Fruit fly (Drosophila melanogaster): ENCODE data around the gene CG5078.

CG5078 gene

dm6 chr3L:20473021-20473799 lies 32.6 kb upstream of the CG5078 start, which contains the start of the genes CG32428 and CG5969 (continued):
- TF ChIP-seq Aef1 (GFP tag; IDR thresholded peaks at IDR 0.05), result peak; percentile 68
- TF ChIP-seq CG1024 (GFP tag; IDR thresholded peaks at IDR 0.05), result no peak
- TF ChIP-seq PHDP (tag; optimal IDR thresholded peaks at IDR 0.05), result peak; percentile 64
- peak; percentile 44; the same call in 1 of the 2 replicates for TF ChIP-seq Xrp1 (GFP tag; IDR thresholded peaks at IDR 0.05)
- TF ChIP-seq ftz-f1 (GFP tag; optimal IDR thresholded peaks at IDR 0.05), result peak; percentile 80
- no peak for TF ChIP-seq CG9609 (GFP tag; optimal IDR thresholded peaks at IDR 0.05)
- TF ChIP-seq kah (GFP tag; optimal IDR thresholded peaks at IDR 0.05), result no peak
- TF ChIP-seq Sox100B (GFP tag; optimal IDR thresholded peaks at IDR 0.05), result peak; percentile 52
- no peak for TF ChIP-seq CG8944 (GFP tag; optimal IDR thresholded peaks at IDR 0.05)
- no peak for TF ChIP-seq CG11723 (GFP tag; optimal IDR thresholded peaks at IDR 0.05)
- peak; percentile 39 for TF ChIP-seq Ets97D (GFP tag; optimal IDR thresholded peaks at IDR 0.05)
- no peak for TF ChIP-seq repo (GFP tag; optimal IDR thresholded peaks at IDR 0.05)
- peak; percentile 81 for TF ChIP-seq CG15479 (GFP tag; optimal IDR thresholded peaks at IDR 0.05)
- TF ChIP-seq Jarid2 (GFP tag; optimal IDR thresholded peaks at IDR 0.05), result peak; percentile 55
- peak; percentile 34 for TF ChIP-seq lilli (GFP tag; optimal IDR thresholded peaks at IDR 0.05)
- TF ChIP-seq CG4854 (GFP tag; optimal IDR thresholded peaks at IDR 0.05), result no peak
- no peak for TF ChIP-seq gcm2 (GFP tag; optimal IDR thresholded peaks at IDR 0.05)
- peak; percentile 70 for TF ChIP-seq CG9727 (GFP tag; optimal IDR thresholded peaks at IDR 0.05)
- TF ChIP-seq Ssrp (tag; optimal IDR thresholded peaks at IDR 0.05), result peak; percentile 28
- no peak for TF ChIP-seq peb (GFP tag; IDR thresholded peaks at IDR 0.05)
- no peak for TF ChIP-seq unc-4 (GFP tag; IDR thresholded peaks at IDR 0.05; ENCODE audit: partially characterized antibody)
- peak; percentile 73 for TF ChIP-seq Fer3 (tag; optimal IDR thresholded peaks at IDR 0.05)
- TF ChIP-seq CG30020 (tag; optimal IDR thresholded peaks at IDR 0.05), result peak; percentile 65
- TF ChIP-seq Nf-YC (tag; optimal IDR thresholded peaks at IDR 0.05), result peak; percentile 73
- no peak for TF ChIP-seq CG31365 (tag; optimal IDR thresholded peaks at IDR 0.05)
- no peak for TF ChIP-seq CG8290 (GFP tag; optimal IDR thresholded peaks at IDR 0.05)
- TF ChIP-seq CG8290 (tag; optimal IDR thresholded peaks at IDR 0.05), result peak in 1 of 2 experiments; percentile 58
- peak; percentile 13 for TF ChIP-seq CrebB (tag; optimal IDR thresholded peaks at IDR 0.05)
- TF ChIP-seq bsh (GFP tag; optimal IDR thresholded peaks at IDR 0.05), result peak in 1 of 2 experiments; percentile 35
- peak; percentile 9; the same call in 1 of the 2 replicates for TF ChIP-seq Atf6 (GFP tag; IDR thresholded peaks at IDR 0.05)
- peak; percentile 50; the same call in 3 of the 4 replicates for TF ChIP-seq Gug (GFP tag; IDR thresholded peaks at IDR 0.05)
- TF ChIP-seq Eip74EF (GFP tag; optimal IDR thresholded peaks at IDR 0.05), result peak in 1 of 2 experiments; percentile 11
- TF ChIP-seq Hmx (GFP tag; optimal IDR thresholded peaks at IDR 0.05), result no peak
- TF ChIP-seq grau (tag; optimal IDR thresholded peaks at IDR 0.05), result peak; percentile 62
- no peak for TF ChIP-seq tin (GFP tag; optimal IDR thresholded peaks at IDR 0.05)
- peak; percentile 16 for TF ChIP-seq CG12942 (GFP tag; optimal IDR thresholded peaks at IDR 0.05)
- peak; percentile 95 for TF ChIP-seq CG3995 (GFP tag; optimal IDR thresholded peaks at IDR 0.05)
- TF ChIP-seq CG11247 (GFP tag; IDR thresholded peaks at IDR 0.05), result peak; percentile 61
- peak; percentile 80 for TF ChIP-seq gem (tag; optimal IDR thresholded peaks at IDR 0.05)
- TF ChIP-seq sna (GFP tag; IDR thresholded peaks at IDR 0.05; ENCODE audit: partially characterized antibody), result no peak
- TF ChIP-seq Oli (tag; optimal IDR thresholded peaks at IDR 0.05), result peak; percentile 48
- TF ChIP-seq CG7372 (GFP tag; IDR thresholded peaks at IDR 0.05), result peak; percentile 45; the same call in 1 of the 2 replicates
- no peak for TF ChIP-seq HLH3B (GFP tag; IDR thresholded peaks at IDR 0.05)
- TF ChIP-seq B-H2 (GFP tag; optimal IDR thresholded peaks at IDR 0.05), result no peak
- peak; percentile 8 for TF ChIP-seq CG6254 (GFP tag; optimal IDR thresholded peaks at IDR 0.05)
- peak; percentile 24 for TF ChIP-seq D19B (GFP tag; optimal IDR thresholded peaks at IDR 0.05)
- TF ChIP-seq zen2 (GFP tag; IDR thresholded peaks at IDR 0.05; ENCODE audit: partially characterized antibody), result no peak
- peak; percentile 80; the same call in 2 of the 3 replicates for TF ChIP-seq CG17361 (GFP tag; IDR thresholded peaks at IDR 0.05)
- TF ChIP-seq Meics (GFP tag; optimal IDR thresholded peaks at IDR 0.05), result peak; percentile 79
